Worm (Caenorhabditis elegans): ENCODE results near the gene cest-6.

Gene cest-6

ce11 chrIV:6883342-6883741 lies 45.0 kb downstream of the cest-6 start, which contains the start of gene tre-2:
Gene tre-2 (minus strand): TSS chrIV:6883442.
- TF ChIP-seq rnt-1 (tag; optimal IDR thresholded peaks at IDR 0.05) (no peak), C08G9.2 (tag; optimal IDR thresholded peaks at IDR 0.05) (no peak), sox-2 (GFP tag; IDR thresholded peaks at IDR 0.05) (no peak), Y22D7AL.16 (tag; optimal IDR thresholded peaks at IDR 0.05) (no peak), elt-2 (tag; optimal IDR thresholded peaks at IDR 0.05) (no peak), ceh-24 (tag; optimal IDR thresholded peaks at IDR 0.05) (no peak), unc-3 (GFP tag; conservative IDR thresholded peaks at IDR 0.05) (no peak), unc-3 (tag; optimal IDR thresholded peaks at IDR 0.05) (no peak), ceh-6 (GFP tag; optimal IDR thresholded peaks at IDR 0.05) (no peak), hlh-6 (tag; optimal IDR thresholded peaks at IDR 0.05) (no peak), ceh-45 (GFP tag; IDR thresholded peaks at IDR 0.05) (no peak), ceh-19 (GFP tag; optimal IDR thresholded peaks at IDR 0.05) (no peak), nhr-232 (tag; optimal IDR thresholded peaks at IDR 0.05) (no peak), fkh-6 (tag; optimal IDR thresholded peaks at IDR 0.05) (no peak), pha-2 (tag; optimal IDR thresholded peaks at IDR 0.05) (no peak), gmeb-2 (tag; optimal IDR thresholded peaks at IDR 0.05) (no peak)

- no peak for TF ChIP-seq sox-4 (tag; optimal IDR thresholded peaks at IDR 0.05)
- TF ChIP-seq hlh-6 (tag; optimal IDR thresholded peaks at IDR 0.05): no peak
- TF ChIP-seq ztf-16 (tag; optimal IDR thresholded peaks at IDR 0.05): no peak
- no peak for TF ChIP-seq rnt-1 (tag; optimal IDR thresholded peaks at IDR 0.05)
- TF ChIP-seq hlh-13 (GFP tag; optimal IDR thresholded peaks at IDR 0.05): no peak
- no peak for TF ChIP-seq ttx-3 (tag; optimal IDR thresholded peaks at IDR 0.05)
- no peak for TF ChIP-seq unc-86 (tag; optimal IDR thresholded peaks at IDR 0.05)
- no peak for TF ChIP-seq lim-6 (tag; optimal IDR thresholded peaks at IDR 0.05)
- TF ChIP-seq ceh-18 (tag; optimal IDR thresholded peaks at IDR 0.05): peak; percentile 58
- no peak for TF ChIP-seq ceh-6 (GFP tag; optimal IDR thresholded peaks at IDR 0.05)
- peak; percentile 10 for TF ChIP-seq tbx-2 (tag; optimal IDR thresholded peaks at IDR 0.05)
- TF ChIP-seq zip-5 (tag; optimal IDR thresholded peaks at IDR 0.05): no peak
- no peak for TF ChIP-seq mec-3 (tag; optimal IDR thresholded peaks at IDR 0.05; ENCODE audit: borderline replicate concordance)
- no peak for TF ChIP-seq pros-1 (tag; optimal IDR thresholded peaks at IDR 0.05)
- no peak for TF ChIP-seq pax-1 (tag; optimal IDR thresholded peaks at IDR 0.05)
- TF ChIP-seq pha-4 (tag; optimal IDR thresholded peaks at IDR 0.05): no peak
- TF ChIP-seq syd-9 (tag; optimal IDR thresholded peaks at IDR 0.05): no peak
- no peak for TF ChIP-seq ceh-19 (GFP tag; optimal IDR thresholded peaks at IDR 0.05)
- no peak for TF ChIP-seq nhr-11 (tag; optimal IDR thresholded peaks at IDR 0.05)
- TF ChIP-seq K02D7.2 (tag; optimal IDR thresholded peaks at IDR 0.05): no peak
- TF ChIP-seq K09A11.1 (tag; optimal IDR thresholded peaks at IDR 0.05; ENCODE audit: insufficient read depth): no peak
- no peak for TF ChIP-seq madf-2 (tag; optimal IDR thresholded peaks at IDR 0.05)
- TF ChIP-seq ceh-31 (tag; optimal IDR thresholded peaks at IDR 0.05): peak; percentile 41
Observed at ce11 chrIV:6881183-6881582, 47.1 kb downstream of the cest-6 start.

ce11 chrIV:6880415-6880814 lies 47.9 kb downstream of the cest-6 start:
- no peak for TF ChIP-seq hlh-30 (tag; optimal IDR thresholded peaks at IDR 0.05; ENCODE audit: insufficient read depth)
- peak; percentile 13 for TF ChIP-seq elt-2 (tag; optimal IDR thresholded peaks at IDR 0.05)
- no peak for TF ChIP-seq hlh-13 (GFP tag; optimal IDR thresholded peaks at IDR 0.05)
- no peak for TF ChIP-seq syd-9 (tag; optimal IDR thresholded peaks at IDR 0.05)
- no peak for TF ChIP-seq ceh-24 (tag; optimal IDR thresholded peaks at IDR 0.05)

ce11 chrIV:6879666-6880210 lies 48.6 kb downstream of the cest-6 start:
- no peak for TF ChIP-seq fax-1 (tag; optimal IDR thresholded peaks at IDR 0.05)
- TF ChIP-seq ama-1 (optimal IDR thresholded peaks at IDR 0.05): no peak
- TF ChIP-seq unc-3 (GFP tag; conservative IDR thresholded peaks at IDR 0.05): no peak
- no peak for TF ChIP-seq unc-3 (tag; optimal IDR thresholded peaks at IDR 0.05)
- no peak for TF ChIP-seq zip-5 (tag; optimal IDR thresholded peaks at IDR 0.05)
- TF ChIP-seq hlh-8 (tag; optimal IDR thresholded peaks at IDR 0.05): no peak
- no peak for TF ChIP-seq K09A11.1 (tag; optimal IDR thresholded peaks at IDR 0.05; ENCODE audit: insufficient read depth)
- TF ChIP-seq C38D4.7 (GFP tag; optimal IDR thresholded peaks at IDR 0.05): no peak
- TF ChIP-seq npax-4 (tag; optimal IDR thresholded peaks at IDR 0.05): no peak
- TF ChIP-seq ceh-31 (tag; optimal IDR thresholded peaks at IDR 0.05): no peak
- TF ChIP-seq hlh-30 (tag; optimal IDR thresholded peaks at IDR 0.05; ENCODE audit: insufficient read depth): no peak
